Worm (Caenorhabditis elegans): ENCODE results near the gene kvs-3.

DNA sequence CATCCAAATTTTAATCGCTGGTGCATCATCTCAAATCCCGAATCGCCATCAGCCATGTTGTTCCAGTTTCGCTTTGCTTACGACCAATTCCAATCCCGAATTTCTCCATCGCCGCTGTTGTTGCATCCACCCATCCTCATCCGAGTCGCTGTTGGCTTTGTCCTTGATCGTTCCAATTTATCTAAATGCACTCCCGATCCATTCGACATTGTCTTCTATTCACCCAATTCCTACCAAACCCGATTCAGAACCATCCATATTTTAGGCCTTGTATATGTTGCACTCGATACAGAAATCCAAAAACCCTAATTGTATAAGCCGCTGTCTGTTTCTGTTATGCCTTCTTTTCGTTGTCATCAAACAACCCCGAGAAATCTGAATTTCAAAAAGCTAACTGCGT, 22.2 kb downstream of the kvs-3 start:
- TF ChIP-seq ztf-11 (tag; optimal IDR thresholded peaks at IDR 0.05) (no peak), alr-1 (tag; optimal IDR thresholded peaks at IDR 0.05; ENCODE audit: borderline replicate concordance) (no peak), unc-130 (tag; optimal IDR thresholded peaks at IDR 0.05) (no peak), ama-1 (optimal IDR thresholded peaks at IDR 0.05) (no peak), nhr-76 (tag; optimal IDR thresholded peaks at IDR 0.05) (no peak), unc-30 (tag; optimal IDR thresholded peaks at IDR 0.05) (no peak), snpc-4 (tag; optimal IDR thresholded peaks at IDR 0.05) (no peak), zag-1 (tag; optimal IDR thresholded peaks at IDR 0.05) (no peak), nhr-77 (tag; optimal IDR thresholded peaks at IDR 0.05) (no peak)

All from whole organism, L1 larva.